Fruit fly (Drosophila melanogaster): ENCODE results near the gene CG43349.

Gene CG43349

DNA sequence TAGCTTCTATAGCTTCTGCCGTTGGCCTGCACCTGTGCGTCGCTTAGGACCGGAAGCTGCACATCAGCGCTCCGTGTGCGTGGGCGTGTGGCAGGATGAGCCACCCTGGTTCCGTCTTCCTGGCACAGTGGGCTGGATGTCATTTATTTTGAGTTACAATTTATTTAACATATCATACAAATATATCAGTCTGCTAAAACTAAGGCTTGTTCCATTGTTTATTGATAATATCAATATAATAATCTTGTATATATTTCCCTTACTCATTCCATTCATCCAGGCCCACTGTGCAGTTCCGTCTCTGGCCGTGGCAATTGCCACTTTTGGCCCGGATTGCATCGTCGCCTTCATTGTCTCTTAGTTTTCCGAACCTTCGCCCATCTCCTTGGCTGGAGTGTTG is 14.5 kb downstream of the CG43349 start:
- TF ChIP-seq CG8478 (optimal IDR thresholded peaks at IDR 0.05): no peak
- no peak for TF ChIP-seq EcR (GFP tag; optimal IDR thresholded peaks at IDR 0.05)
- TF ChIP-seq pan (optimal IDR thresholded peaks at IDR 0.05): no peak
- no peak for TF ChIP-seq usp (GFP tag; optimal IDR thresholded peaks at IDR 0.05)
- TF ChIP-seq psq (optimal IDR thresholded peaks at IDR 0.05): no peak
- no peak for TF ChIP-seq Dll (optimal IDR thresholded peaks at IDR 0.05)

DNA sequence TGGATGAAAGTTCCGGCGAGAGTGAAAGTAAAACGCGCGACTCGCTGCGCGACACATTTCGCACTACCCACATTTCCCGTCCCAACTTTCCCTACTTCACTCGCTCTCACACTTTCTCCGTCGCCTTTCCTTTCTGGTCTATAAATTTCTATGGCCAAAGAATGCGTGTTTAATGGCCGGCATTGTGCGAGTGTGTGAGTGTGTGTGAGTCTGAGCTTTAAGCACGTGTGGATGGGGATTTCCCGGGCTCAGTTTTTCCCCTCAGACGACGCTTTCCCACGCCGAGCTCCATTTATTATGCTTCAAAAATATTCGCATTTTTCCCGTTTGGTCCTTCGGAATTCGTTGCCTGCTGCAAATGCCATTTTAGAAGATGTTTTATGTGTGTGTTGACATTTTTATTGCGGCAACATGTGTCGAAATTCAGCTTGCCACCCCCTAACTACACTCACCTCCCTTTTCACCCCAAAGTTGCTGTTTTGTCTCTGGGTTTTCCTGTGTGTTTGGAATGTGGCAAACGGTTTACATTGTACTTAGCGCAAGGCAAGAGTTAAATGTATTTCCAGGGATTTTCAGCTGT is 17.1 kb downstream of the CG43349 start:
- TF ChIP-seq pan (optimal IDR thresholded peaks at IDR 0.05) (no peak), Dll (optimal IDR thresholded peaks at IDR 0.05) (no peak), psq (optimal IDR thresholded peaks at IDR 0.05) (no peak), usp (GFP tag; optimal IDR thresholded peaks at IDR 0.05) (no peak), EcR (GFP tag; optimal IDR thresholded peaks at IDR 0.05) (no peak), CG8478 (optimal IDR thresholded peaks at IDR 0.05) (no peak)

- no peak for TF ChIP-seq EcR (GFP tag; optimal IDR thresholded peaks at IDR 0.05)
- TF ChIP-seq pan (optimal IDR thresholded peaks at IDR 0.05): peak; percentile 62
- no peak for TF ChIP-seq usp (GFP tag; optimal IDR thresholded peaks at IDR 0.05)
Observed at dm6 chr2L:1217892-1218473, 18.0 kb downstream of the CG43349 start.

DNA sequence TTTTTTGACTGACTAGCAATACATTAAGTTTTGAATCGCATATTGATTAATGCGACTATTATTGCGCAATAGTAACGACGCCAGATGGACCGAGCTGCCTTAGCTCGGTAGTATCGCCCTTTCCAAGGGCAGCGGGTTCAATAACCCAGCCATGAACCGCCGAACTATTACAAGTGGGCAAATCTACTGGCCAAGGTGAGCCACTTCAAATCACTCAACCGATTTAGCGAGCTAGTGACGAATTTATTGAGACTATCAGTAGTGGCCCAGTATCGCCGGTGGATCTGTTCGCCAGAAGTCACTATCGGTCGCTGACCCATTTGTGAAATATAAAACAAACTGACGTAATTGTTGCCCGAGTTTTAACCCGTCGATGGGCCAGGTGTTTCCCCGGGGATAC is 18.5 kb downstream of the CG43349 start:
- TF ChIP-seq Dll (optimal IDR thresholded peaks at IDR 0.05): no peak
- no peak for TF ChIP-seq EcR (GFP tag; optimal IDR thresholded peaks at IDR 0.05)
- TF ChIP-seq pan (optimal IDR thresholded peaks at IDR 0.05): no peak
- TF ChIP-seq CG8478 (optimal IDR thresholded peaks at IDR 0.05): no peak
- no peak for TF ChIP-seq usp (GFP tag; optimal IDR thresholded peaks at IDR 0.05)
- TF ChIP-seq psq (optimal IDR thresholded peaks at IDR 0.05): no peak

- TF ChIP-seq psq (optimal IDR thresholded peaks at IDR 0.05) (no peak), pan (optimal IDR thresholded peaks at IDR 0.05) (no peak), CG8478 (optimal IDR thresholded peaks at IDR 0.05) (no peak), EcR (GFP tag; optimal IDR thresholded peaks at IDR 0.05) (no peak), usp (GFP tag; optimal IDR thresholded peaks at IDR 0.05) (no peak), Dll (optimal IDR thresholded peaks at IDR 0.05) (no peak)
Observed at dm6 chr2L:1218993-1219392, 19.0 kb downstream of the CG43349 start, which contains the start of gene CG42329. Gene CG42329, plus strand, starts transcription at chr2L:1219293.

- TF ChIP-seq Dll (optimal IDR thresholded peaks at IDR 0.05): no peak
- no peak for TF ChIP-seq usp (GFP tag; optimal IDR thresholded peaks at IDR 0.05)
- TF ChIP-seq pan (optimal IDR thresholded peaks at IDR 0.05): no peak
Observed at dm6 chr2L:1230691-1231090, 30.7 kb downstream of the CG43349 start.

DNA sequence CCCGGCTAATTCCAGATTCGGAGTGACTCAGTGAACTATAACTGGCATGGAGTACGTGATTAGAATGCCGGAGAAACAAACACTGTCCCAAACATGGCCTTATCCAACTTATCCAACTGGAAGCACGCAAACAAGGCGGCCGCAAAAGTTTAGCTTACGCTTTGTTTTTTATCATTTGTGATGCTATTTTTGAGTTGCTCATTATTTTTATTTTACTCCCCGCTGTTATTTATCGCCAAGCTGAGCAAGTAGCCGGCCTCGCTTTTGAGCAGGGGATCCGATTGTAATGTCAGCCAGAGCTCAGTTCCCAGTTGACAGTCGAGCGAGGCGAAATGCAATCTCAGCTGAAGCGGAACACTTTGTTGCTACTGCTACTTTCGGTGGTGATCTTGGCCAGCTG is 39.7 kb downstream of the CG43349 start, which contains the start of gene CG5397:
CG5397 (plus strand) TSS at position 301 of the 400 bp plus-strand sequence.
- TF ChIP-seq psq (optimal IDR thresholded peaks at IDR 0.05) (no peak), pan (optimal IDR thresholded peaks at IDR 0.05) (no peak), CG8478 (optimal IDR thresholded peaks at IDR 0.05) (no peak), Dll (optimal IDR thresholded peaks at IDR 0.05) (no peak)
